Worm (Caenorhabditis elegans) whole organism, midembryonic: Measurements from ENCODE around the gene C53B4.2.

Source experiments
- T22C8.4 ChIP-seq: fragments of 200-800 bp; sonication (Bioruptor generic); IDR thresholded peaks from 2 replicates; pipeline ENCODE4 v1.3.6; 2022; ENCODE audit warnings: missing genetic modification characterization, missing compliant biosample characterization
- cog-1 ChIP-seq: sonication (generic microtip); optimal IDR thresholded peaks from 2 replicates; lab custom pipeline; 2016; ENCODE audit warnings: missing genetic modification characterization, missing compliant biosample characterization
- flt-1 ChIP-seq: fragments of 200-800 bp; sonication (Bioruptor generic); IDR thresholded peaks from 2 replicates; pipeline ENCODE4 v1.3.6; 2022; ENCODE audit warnings: missing genetic modification characterization, missing compliant biosample characterization
- klf-2 ChIP-seq: fragments of 200-800 bp; sonication (Bioruptor generic); conservative IDR thresholded peaks from 2 replicates; pipeline ENCODE4 v1.3.6; 2022; ENCODE audit warnings: missing genetic modification reagents, missing genetic modification characterization, missing compliant biosample characterization
- med-1 ChIP-seq: sonication (generic microtip); optimal IDR thresholded peaks from 2 replicates; lab custom pipeline; 2017; ENCODE audit warnings: missing genetic modification characterization, mild to moderate bottlenecking, missing compliant biosample characterization, antibody characterized with exemption, missing genetic modification reagents; ENCODE audit not compliant: insufficient read depth
- ref-1 ChIP-seq: fragments of 200-800 bp; sonication (Bioruptor generic); conservative IDR thresholded peaks from 2 replicates; pipeline ENCODE4 v1.3.6; 2022; ENCODE audit warnings: missing genetic modification reagents, missing genetic modification characterization, missing compliant biosample characterization
- tab-1 ChIP-seq: fragments of 200-800 bp; sonication (Bioruptor generic); IDR thresholded peaks from 2 replicates; pipeline ENCODE4 v1.3.6; 2022; ENCODE audit warnings: missing genetic modification characterization, missing compliant biosample characterization
- ztf-23 ChIP-seq: fragments of 200-800 bp; sonication (Bioruptor generic); IDR thresholded peaks from 2 replicates; pipeline ENCODE4 v1.3.6; 2022; ENCODE audit warnings: missing genetic modification reagents, missing genetic modification characterization, missing compliant biosample characterization
- ztf-29 ChIP-seq: fragments of 200-800 bp; sonication (Bioruptor generic); IDR thresholded peaks from 2 replicates; pipeline ENCODE4 v1.3.6; 2022; ENCODE audit warnings: missing genetic modification reagents, missing genetic modification characterization, missing compliant biosample characterization

The C53B4.2 gene

DNA sequence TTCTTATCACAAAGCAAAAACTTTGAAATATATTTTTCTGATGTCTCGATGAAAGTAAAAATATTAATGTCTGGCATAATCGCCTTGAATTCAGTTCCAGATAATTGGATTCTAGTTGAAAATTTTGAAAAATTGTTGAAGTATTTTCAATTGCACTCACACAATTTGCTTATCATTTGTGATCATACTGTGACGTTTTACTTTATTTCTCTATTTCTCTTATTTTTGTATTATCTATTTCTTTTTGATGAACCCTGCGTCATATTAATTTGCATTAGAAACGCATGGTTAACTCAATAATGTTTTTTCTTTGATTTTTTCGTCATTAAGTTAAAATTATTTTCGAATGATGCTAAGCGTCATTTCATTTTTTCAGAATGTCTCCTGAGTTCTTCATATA lies 44.3 kb downstream of the C53B4.2 start, which contains the start of gene C53D6.11:
C53D6.11 (plus strand) TSS at position 328 of the 400 bp plus-strand sequence.
- TF ChIP-seq T22C8.4 (GFP tag; lab: Robert Waterston, UW) (no peak), ztf-29 (GFP tag; lab: Robert Waterston, UW) (no peak), flt-1 (GFP tag; lab: Robert Waterston, UW) (no peak), med-1 (no peak), ref-1 (GFP tag; lab: Robert Waterston, UW) (no peak), cog-1 (tag; lab: Kevin White, UChicago) (no peak), tab-1 (no peak), klf-2 (GFP tag; lab: Robert Waterston, UW) (no peak), ztf-23 (GFP tag; lab: Robert Waterston, UW) (no peak)

DNA sequence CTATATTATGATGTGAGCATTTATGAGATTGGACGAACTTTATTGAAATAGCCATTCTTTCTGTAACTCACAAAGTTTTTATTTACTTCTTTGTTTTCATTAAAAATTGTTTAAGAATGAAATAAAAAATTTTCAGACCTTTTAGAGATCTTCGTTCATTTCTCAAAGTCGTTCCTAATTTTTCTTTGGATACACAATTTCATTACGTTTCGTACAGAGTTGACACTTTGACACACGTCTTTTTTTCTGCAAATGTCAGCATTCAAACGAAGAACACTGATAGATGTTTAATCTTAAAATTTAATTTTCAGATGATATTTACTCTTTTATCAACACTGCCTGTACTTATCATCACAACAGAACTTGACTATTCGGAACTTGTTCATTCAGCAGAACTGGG lies 50.5 kb downstream of the C53B4.2 start, which contains the start of gene acc-2:
acc-2 (plus strand) TSS at position 301 of the 400 bp plus-strand sequence.
- no peak for TF ChIP-seq T22C8.4 (GFP tag; lab: Robert Waterston, UW)
